Worm (Caenorhabditis elegans) whole organism, early embryonic: ENCODE data around the gene F58E2.3.

Experiments used
- B0310.2 ChIP-seq: sonication (generic microtip); optimal IDR thresholded peaks from 2 replicates; lab custom pipeline; 2016; ENCODE audit warnings: mild to moderate bottlenecking, missing genetic modification characterization, missing compliant biosample characterization
- aly-1 ChIP-seq: sonication (generic microtip); optimal IDR thresholded peaks from 2 replicates; lab custom pipeline; 2016; ENCODE audit warnings: missing genetic modification characterization, missing compliant biosample characterization
- ama-1 ChIP-seq: fragments of 150-350 bp; optimal IDR thresholded peaks from 2 replicates; lab custom pipeline; 2014
- ceh-36 ChIP-seq: sonication (generic microtip); optimal IDR thresholded peaks from 2 replicates; lab custom pipeline; 2016; ENCODE audit warnings: missing genetic modification characterization, inconsistent platforms, missing compliant biosample characterization
- ets-7 ChIP-seq: sonication (generic microtip); optimal IDR thresholded peaks from 2 replicates; lab custom pipeline; 2016; ENCODE audit warnings: missing genotype, missing genetic modification characterization, missing compliant biosample characterization
- flt-1 ChIP-seq: fragments of 200-800 bp; sonication (Bioruptor generic); IDR thresholded peaks from 2 replicates; pipeline ENCODE4 v1.3.6; 2022; ENCODE audit warnings: missing genetic modification characterization, missing compliant biosample characterization
- hmbx-1 ChIP-seq: sonication (generic microtip); optimal IDR thresholded peaks from 2 replicates; lab custom pipeline; 2016; ENCODE audit warnings: mild to moderate bottlenecking, missing genetic modification characterization, missing compliant biosample characterization
- pes-1 ChIP-seq: fragments of 200-800 bp; sonication (Bioruptor generic); IDR thresholded peaks from 2 replicates; pipeline ENCODE4 v1.3.6; 2022; ENCODE audit warnings: missing genetic modification reagents, missing genetic modification characterization, missing compliant biosample characterization
- scrt-1 ChIP-seq: fragments of 200-800 bp; sonication (Bioruptor generic); IDR thresholded peaks from 2 replicates; pipeline ENCODE4 v1.3.6; 2022; ENCODE audit warnings: missing genetic modification characterization, missing compliant biosample characterization
- sea-1 ChIP-seq: fragments of 200-800 bp; sonication (Bioruptor generic); conservative IDR thresholded peaks from 2 replicates; pipeline ENCODE4 v1.3.6; 2022; ENCODE audit warnings: missing genetic modification characterization, missing compliant biosample characterization
- tbx-11 ChIP-seq: fragments of 200-800 bp; sonication (Bioruptor generic); IDR thresholded peaks from 2 replicates; pipeline ENCODE4 v1.3.6; 2022; ENCODE audit warnings: missing genetic modification characterization, missing compliant biosample characterization
- tra-4 ChIP-seq: sonication (generic microtip); optimal IDR thresholded peaks from 2 replicates; lab custom pipeline; 2017; ENCODE audit warnings: missing genetic modification characterization, missing compliant biosample characterization

ce11 chrIV:3516586-3516985 lies 49.4 kb downstream of the F58E2.3 start, which contains the start of gene unc-33:
- TF ChIP-seq ceh-36 (tag; lab: Kevin White, UChicago) (no peak), pes-1 (GFP tag; lab: Robert Waterston, UW) (no peak), tra-4 (no peak), ama-1 (lab: Kevin White, UChicago) (no peak), scrt-1 (GFP tag; lab: Robert Waterston, UW) (no peak), hmbx-1 (tag; lab: Kevin White, UChicago) (no peak), tbx-11 (GFP tag; lab: Robert Waterston, UW) (no peak), flt-1 (no peak), sea-1 (GFP tag; lab: Robert Waterston, UW) (no peak), aly-1 (tag; lab: Kevin White, UChicago) (no peak), B0310.2 (no peak), ets-7 (no peak)
